Worm (Caenorhabditis elegans) whole organism, early embryonic: ENCODE measurements around the gene Y73F8A.12.

Experiments
- B0310.2 ChIP-seq: sonication (generic microtip); optimal IDR thresholded peaks from 2 replicates; lab custom pipeline; 2016; ENCODE audit warnings: mild to moderate bottlenecking, missing genetic modification characterization, missing compliant biosample characterization
- aly-1 ChIP-seq: sonication (generic microtip); optimal IDR thresholded peaks from 2 replicates; lab custom pipeline; 2016; ENCODE audit warnings: missing genetic modification characterization, missing compliant biosample characterization
- ama-1 ChIP-seq: fragments of 150-350 bp; optimal IDR thresholded peaks from 2 replicates; lab custom pipeline; 2014
- ceh-13 ChIP-seq: fragments of 200-800 bp; sonication (Bioruptor generic); optimal IDR thresholded peaks from 2 replicates; lab custom pipeline; 2018; ENCODE audit warnings: mild to moderate bottlenecking, missing genetic modification characterization, missing compliant biosample characterization
- ceh-36 ChIP-seq: sonication (generic microtip); optimal IDR thresholded peaks from 2 replicates; lab custom pipeline; 2016; ENCODE audit warnings: missing genetic modification characterization, inconsistent platforms, missing compliant biosample characterization
- hmbx-1 ChIP-seq: sonication (generic microtip); optimal IDR thresholded peaks from 2 replicates; lab custom pipeline; 2016; ENCODE audit warnings: mild to moderate bottlenecking, missing genetic modification characterization, missing compliant biosample characterization
- hmg-4 ChIP-seq: fragments of 200-800 bp; sonication (Bioruptor generic); optimal IDR thresholded peaks from 2 replicates; lab custom pipeline; 2018; ENCODE audit warnings: mild to moderate bottlenecking, missing genetic modification characterization, missing compliant biosample characterization
- hnd-1 ChIP-seq: sonication (generic microtip); optimal IDR thresholded peaks from 2 replicates; lab custom pipeline; 2016; ENCODE audit warnings: missing genetic modification characterization, missing compliant biosample characterization
- pes-1 ChIP-seq: fragments of 200-800 bp; sonication (Bioruptor generic); IDR thresholded peaks from 2 replicates; pipeline ENCODE4 v1.3.6; 2022; ENCODE audit warnings: missing genetic modification reagents, missing genetic modification characterization, missing compliant biosample characterization
- scrt-1 ChIP-seq: fragments of 200-800 bp; sonication (Bioruptor generic); IDR thresholded peaks from 2 replicates; pipeline ENCODE4 v1.3.6; 2022; ENCODE audit warnings: missing genetic modification characterization, missing compliant biosample characterization
- sea-1 ChIP-seq: fragments of 200-800 bp; sonication (Bioruptor generic); conservative IDR thresholded peaks from 2 replicates; pipeline ENCODE4 v1.3.6; 2022; ENCODE audit warnings: missing genetic modification characterization, missing compliant biosample characterization
- tbx-11 ChIP-seq: fragments of 200-800 bp; sonication (Bioruptor generic); IDR thresholded peaks from 2 replicates; pipeline ENCODE4 v1.3.6; 2022; ENCODE audit warnings: missing genetic modification characterization, missing compliant biosample characterization
- tbx-37 ChIP-seq: fragments of 200-800 bp; sonication (Bioruptor generic); conservative IDR thresholded peaks from 2 replicates; pipeline ENCODE4 v1.3.6; 2022; ENCODE audit warnings: missing genetic modification reagents, missing genetic modification characterization, missing compliant biosample characterization
- tra-4 ChIP-seq: sonication (generic microtip); optimal IDR thresholded peaks from 2 replicates; lab custom pipeline; 2017; ENCODE audit warnings: missing genetic modification characterization, missing compliant biosample characterization

The Y73F8A.12 gene

DNA sequence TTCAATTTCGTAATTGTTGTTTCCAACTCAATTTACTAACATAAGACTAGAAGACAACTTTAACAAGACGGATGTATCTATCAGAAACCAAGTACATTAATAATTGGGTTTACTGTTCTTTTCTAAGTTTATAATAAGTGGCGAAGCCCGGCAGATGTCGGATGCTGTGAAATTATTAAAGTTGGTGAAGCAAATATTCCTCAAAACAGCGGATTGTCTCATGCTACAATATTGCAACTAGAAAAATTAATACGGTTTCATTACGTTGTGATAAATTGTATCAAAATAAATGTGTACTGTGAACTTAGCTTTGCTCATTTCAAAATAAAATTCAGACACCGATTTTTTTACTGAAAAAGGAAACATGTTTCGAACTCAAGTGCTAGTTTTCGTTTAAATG is 27.9 kb downstream of the Y73F8A.12 start:
- TF ChIP-seq tbx-11 (GFP tag; lab: Robert Waterston, UW) (no peak), ceh-36 (tag; lab: Kevin White, UChicago) (no peak)

DNA sequence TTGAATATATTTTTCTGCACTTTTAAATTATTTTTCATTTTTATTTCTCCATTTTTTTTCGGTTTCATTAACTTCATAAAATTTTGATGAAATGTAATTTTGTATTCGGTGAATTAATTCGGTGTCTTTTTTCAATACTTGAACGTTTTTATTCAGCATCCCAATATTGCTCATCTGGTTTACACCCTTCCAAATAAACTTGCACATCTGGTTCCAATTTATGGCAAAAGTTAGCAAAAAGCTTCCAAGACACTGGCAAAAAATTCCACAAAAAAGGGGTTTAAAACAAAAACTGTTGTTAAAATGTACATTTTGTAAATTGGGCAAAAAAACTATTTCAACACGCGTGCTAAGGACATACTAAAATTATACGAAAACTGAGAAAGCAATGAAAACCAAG is 31.3 kb downstream of the Y73F8A.12 start:
- TF ChIP-seq scrt-1 (GFP tag; lab: Robert Waterston, UW) (no peak), sea-1 (GFP tag; lab: Robert Waterston, UW) (no peak), tra-4 (tag; lab: Kevin White, UChicago) (no peak), hmbx-1 (tag; lab: Kevin White, UChicago) (no peak), tbx-37 (no peak), tbx-11 (GFP tag; lab: Robert Waterston, UW) (no peak), pes-1 (GFP tag; lab: Robert Waterston, UW) (no peak)

DNA sequence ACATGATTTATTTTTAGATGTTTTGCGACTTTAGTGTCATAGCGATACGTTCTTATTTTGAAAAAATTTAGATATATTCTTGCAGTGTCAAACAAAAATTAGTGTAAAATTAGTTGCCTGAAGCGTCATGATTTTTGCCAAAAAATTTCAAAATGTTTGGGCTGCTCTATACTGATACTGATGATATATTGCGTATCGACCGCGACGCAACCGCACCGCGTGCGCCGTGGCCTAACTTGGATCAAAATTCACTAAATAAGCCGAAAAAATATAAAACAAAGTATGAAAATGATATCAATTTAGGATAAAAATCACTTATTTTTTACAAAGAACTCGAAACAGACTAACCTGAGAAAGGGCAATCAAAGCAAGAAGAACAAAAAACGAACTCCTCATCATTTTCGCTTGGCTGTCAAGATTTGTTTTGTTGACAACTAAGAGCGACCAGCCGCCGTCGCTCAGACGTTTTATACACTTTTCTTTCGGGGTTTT is 36.1 kb downstream of the Y73F8A.12 start, which contains the start of gene ccg-1:
Gene ccg-1, minus strand, starts transcription at position 442 of the 492 bp plus-strand sequence.
- TF ChIP-seq hmg-4 (GFP tag; lab: Kevin White, UChicago) (no peak), ama-1 (lab: Kevin White, UChicago) (no peak), tra-4 (tag; lab: Kevin White, UChicago) (no peak), pes-1 (GFP tag; lab: Robert Waterston, UW) (no peak), tbx-11 (GFP tag; lab: Robert Waterston, UW) (no peak), hnd-1 (tag; lab: Kevin White, UChicago) (no peak)

DNA sequence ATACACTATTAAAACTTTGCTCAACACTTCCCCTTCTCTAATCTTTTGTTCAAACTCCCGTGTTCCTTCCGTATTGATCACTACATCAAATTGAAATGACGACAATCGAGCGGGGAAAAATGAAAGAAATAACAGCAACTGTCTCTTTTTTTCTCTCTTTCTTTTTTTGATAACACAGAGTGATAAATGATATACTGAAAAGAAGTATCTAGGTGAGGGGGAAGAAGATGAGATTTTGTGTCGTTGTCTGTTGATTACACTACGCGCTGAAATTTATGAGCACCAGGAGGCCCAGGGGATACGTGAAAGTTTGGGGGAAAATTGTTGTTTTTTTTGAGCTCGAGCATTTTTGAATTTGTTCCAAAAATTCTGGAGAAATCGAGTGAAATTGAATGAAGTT is 37.4 kb downstream of the Y73F8A.12 start:
- TF ChIP-seq ceh-13 (GFP tag; lab: Kevin White, UChicago) (no peak), aly-1 (tag; lab: Kevin White, UChicago) (no peak), hnd-1 (tag; lab: Kevin White, UChicago) (no peak), pes-1 (GFP tag; lab: Robert Waterston, UW) (no peak), B0310.2 (tag; lab: Kevin White, UChicago) (no peak), tbx-37 (no peak), ama-1 (lab: Kevin White, UChicago) (no peak), hmbx-1 (tag; lab: Kevin White, UChicago) (no peak), hmg-4 (GFP tag; lab: Kevin White, UChicago) (no peak), sea-1 (GFP tag; lab: Robert Waterston, UW) (no peak)
